Worm (Caenorhabditis elegans): ENCODE measurements around the gene D1014.7.

- TF ChIP-seq mab-5 (tag; optimal IDR thresholded peaks at IDR 0.05) (no peak), nhr-12 (tag; optimal IDR thresholded peaks at IDR 0.05) (no peak), lin-13 (tag; optimal IDR thresholded peaks at IDR 0.05) (no peak), nhr-76 (tag; optimal IDR thresholded peaks at IDR 0.05) (no peak), ztf-11 (tag; optimal IDR thresholded peaks at IDR 0.05) (no peak)
Observed at ce11 chrV:8163199-8163598, 45.1 kb downstream of the D1014.7 start.
